Worm (Caenorhabditis elegans) whole organism, late embryonic: ENCODE results near the gene C04A2.15.

Source experiments
- C08G9.2 ChIP-seq: sonication (generic microtip); optimal IDR thresholded peaks from 2 replicates; lab custom pipeline; 2016; ENCODE audit warnings: mild to moderate bottlenecking, missing genetic modification characterization, moderate library complexity, missing compliant biosample characterization
- C38D4.7 ChIP-seq: fragments of 200-800 bp; sonication (Bioruptor generic); optimal IDR thresholded peaks from 2 replicates; lab custom pipeline; 2018; ENCODE audit warnings: mild to moderate bottlenecking, missing genetic modification characterization, moderate library complexity, missing compliant biosample characterization
- K02D7.2 ChIP-seq: sonication (generic microtip); optimal IDR thresholded peaks from 2 replicates; lab custom pipeline; 2017; ENCODE audit warnings: mild to moderate bottlenecking, missing genetic modification characterization, missing compliant biosample characterization
- T23F11.4 ChIP-seq: fragments of 200-800 bp; sonication (Bioruptor generic); optimal IDR thresholded peaks from 2 replicates; lab custom pipeline; 2018; ENCODE audit warnings: mild to moderate bottlenecking, missing genetic modification characterization, missing compliant biosample characterization
- Y22D7AL.16 ChIP-seq: sonication (generic microtip); optimal IDR thresholded peaks from 2 replicates; lab custom pipeline; 2016; ENCODE audit warnings: missing genetic modification characterization, missing compliant biosample characterization
- ahr-1 ChIP-seq: sonication (generic microtip); optimal IDR thresholded peaks from 2 replicates; lab custom pipeline; 2016; ENCODE audit warnings: missing genetic modification characterization, missing compliant biosample characterization
- ama-1 ChIP-seq: fragments of 150-350 bp; optimal IDR thresholded peaks from 2 replicates; lab custom pipeline; 2014
- ceh-18 ChIP-seq: sonication (generic microtip); optimal IDR thresholded peaks from 2 replicates; lab custom pipeline; 2016; ENCODE audit warnings: missing genetic modification characterization, missing compliant biosample characterization
- ceh-2 ChIP-seq: sonication (generic microtip); optimal IDR thresholded peaks from 2 replicates; lab custom pipeline; 2016; ENCODE audit warnings: missing genotype, missing genetic modification characterization, missing compliant biosample characterization
- ceh-22 ChIP-seq: sonication (generic microtip); optimal IDR thresholded peaks from 2 replicates; lab custom pipeline; 2017; ENCODE audit warnings: missing biosample characterization, missing genetic modification characterization
- ceh-24 ChIP-seq: sonication (generic microtip); optimal IDR thresholded peaks from 2 replicates; lab custom pipeline; 2016; ENCODE audit warnings: mild to moderate bottlenecking, missing genetic modification characterization, missing compliant biosample characterization
- ceh-30 ChIP-seq: fragments of 150-350 bp; optimal IDR thresholded peaks from 2 replicates; lab custom pipeline; 2014; ENCODE audit warnings: missing biosample characterization, missing genetic modification characterization
- ceh-31 ChIP-seq: sonication (generic microtip); optimal IDR thresholded peaks from 2 replicates; lab custom pipeline; 2016; ENCODE audit warnings: missing genetic modification characterization, missing compliant biosample characterization
- ceh-34 ChIP-seq: sonication (generic microtip); optimal IDR thresholded peaks from 2 replicates; lab custom pipeline; 2016; ENCODE audit warnings: mild to moderate bottlenecking, missing genetic modification characterization, missing compliant biosample characterization
- ceh-45 ChIP-seq: fragments of 200-800 bp; sonication (Bioruptor generic); IDR thresholded peaks from 2 replicates; pipeline ENCODE4 v1.3.6; 2022; ENCODE audit warnings: missing genetic modification reagents, missing genetic modification characterization, missing compliant biosample characterization
- ceh-48 ChIP-seq: sonication (generic microtip); optimal IDR thresholded peaks from 2 replicates; lab custom pipeline; 2016; ENCODE audit warnings: missing genetic modification characterization, inconsistent platforms, missing compliant biosample characterization
- ceh-6 ChIP-seq: fragments of 200-800 bp; sonication (Bioruptor generic); optimal IDR thresholded peaks from 2 replicates; lab custom pipeline; 2018; ENCODE audit warnings: mild to moderate bottlenecking, missing genetic modification characterization, missing compliant biosample characterization
- ceh-9 ChIP-seq: sonication (generic microtip); optimal IDR thresholded peaks from 2 replicates; lab custom pipeline; 2016; ENCODE audit warnings: mild to moderate bottlenecking, missing genetic modification characterization, inconsistent platforms, missing compliant biosample characterization
- che-1 ChIP-seq: sonication (generic microtip); optimal IDR thresholded peaks from 2 replicates; lab custom pipeline; 2016; ENCODE audit warnings: mild to moderate bottlenecking, missing genetic modification characterization, missing compliant biosample characterization
- dmd-4 ChIP-seq: sonication (generic microtip); optimal IDR thresholded peaks from 2 replicates; lab custom pipeline; 2016; ENCODE audit warnings: borderline replicate concordance, missing genetic modification characterization, missing compliant biosample characterization
- dve-1 ChIP-seq: sonication (generic microtip); optimal IDR thresholded peaks from 2 replicates; lab custom pipeline; 2017; ENCODE audit warnings: antibody characterized with exemption, mild to moderate bottlenecking, missing genetic modification characterization, missing compliant biosample characterization
- elt-2 ChIP-seq: sonication (generic microtip); optimal IDR thresholded peaks from 2 replicates; lab custom pipeline; 2016; ENCODE audit warnings: missing genetic modification reagents, missing genetic modification characterization, missing compliant biosample characterization
- eyg-1 ChIP-seq: sonication (generic microtip); optimal IDR thresholded peaks from 2 replicates; lab custom pipeline; 2016; ENCODE audit warnings: missing genotype, missing genetic modification characterization, missing compliant biosample characterization
- fax-1 ChIP-seq: sonication (generic microtip); optimal IDR thresholded peaks from 2 replicates; lab custom pipeline; 2016; ENCODE audit warnings: missing genotype, missing genetic modification characterization, missing compliant biosample characterization
- fkh-6 ChIP-seq: sonication (generic microtip); optimal IDR thresholded peaks from 2 replicates; lab custom pipeline; 2016; ENCODE audit warnings: missing genetic modification characterization, missing compliant biosample characterization
- gmeb-2 ChIP-seq: sonication (generic microtip); optimal IDR thresholded peaks from 2 replicates; lab custom pipeline; 2016; ENCODE audit warnings: missing genetic modification characterization, inconsistent platforms, missing compliant biosample characterization
- hlh-13 ChIP-seq: fragments of 200-800 bp; sonication (Bioruptor generic); optimal IDR thresholded peaks from 2 replicates; lab custom pipeline; 2018; ENCODE audit warnings: mild to moderate bottlenecking, missing genetic modification characterization, missing compliant biosample characterization
- hlh-30 ChIP-seq: sonication (generic microtip); optimal IDR thresholded peaks from 2 replicates; lab custom pipeline; 2017; ENCODE audit warnings: antibody characterized with exemption, missing genetic modification characterization, missing compliant biosample characterization; ENCODE audit not compliant: insufficient read depth
- hlh-6 ChIP-seq: sonication (generic microtip); optimal IDR thresholded peaks from 2 replicates; lab custom pipeline; 2016; ENCODE audit warnings: missing genotype, missing genetic modification characterization, missing compliant biosample characterization
- hlh-8 ChIP-seq: sonication (generic microtip); optimal IDR thresholded peaks from 2 replicates; lab custom pipeline; 2016; ENCODE audit warnings: missing genotype, missing genetic modification characterization, missing compliant biosample characterization
- lim-6 ChIP-seq: sonication (generic microtip); optimal IDR thresholded peaks from 2 replicates; lab custom pipeline; 2016; ENCODE audit warnings: missing genetic modification characterization, missing compliant biosample characterization
- lin-11 ChIP-seq: fragments of 200-800 bp; sonication (Bioruptor generic); optimal IDR thresholded peaks from 2 replicates; lab custom pipeline; 2018; ENCODE audit warnings: mild to moderate bottlenecking, missing genetic modification characterization, missing compliant biosample characterization
- madf-2 ChIP-seq: sonication (generic microtip); optimal IDR thresholded peaks from 2 replicates; lab custom pipeline; 2017; ENCODE audit warnings: missing genetic modification characterization, missing compliant biosample characterization
- mec-3 ChIP-seq: sonication (generic microtip); optimal IDR thresholded peaks from 2 replicates; lab custom pipeline; 2016; ENCODE audit warnings: borderline replicate concordance, missing genetic modification characterization, missing compliant biosample characterization
- nfya-1 ChIP-seq: sonication (generic microtip); optimal IDR thresholded peaks from 2 replicates; lab custom pipeline; 2017; ENCODE audit warnings: missing genetic modification characterization, mild to moderate bottlenecking, missing compliant biosample characterization, antibody characterized with exemption, moderate library complexity
- odd-2 ChIP-seq: sonication (generic microtip); optimal IDR thresholded peaks from 2 replicates; lab custom pipeline; 2017; ENCODE audit warnings: antibody characterized with exemption, mild to moderate bottlenecking, missing genetic modification characterization, missing compliant biosample characterization
- pag-3 ChIP-seq: sonication (generic microtip); optimal IDR thresholded peaks from 2 replicates; lab custom pipeline; 2016; ENCODE audit warnings: missing compliant biosample characterization, missing genetic modification characterization, borderline replicate concordance
- pat-9 ChIP-seq: fragments of 200-800 bp; sonication (Bioruptor generic); optimal IDR thresholded peaks from 2 replicates; lab custom pipeline; 2018; ENCODE audit warnings: mild to moderate bottlenecking, missing genetic modification characterization, moderate library complexity, missing compliant biosample characterization
- pax-1 ChIP-seq: fragments of 150-350 bp; optimal IDR thresholded peaks from 2 replicates; lab custom pipeline; 2014; ENCODE audit warnings: missing biosample characterization, missing genetic modification characterization
- pha-2 ChIP-seq: sonication (generic microtip); optimal IDR thresholded peaks from 2 replicates; lab custom pipeline; 2017; ENCODE audit warnings: mild to moderate bottlenecking, missing genetic modification characterization, missing compliant biosample characterization
- pqm-1 ChIP-seq: sonication (generic microtip); optimal IDR thresholded peaks from 2 replicates; lab custom pipeline; 2016; ENCODE audit warnings: missing genetic modification characterization, missing compliant biosample characterization
- ref-2 ChIP-seq: sonication (generic microtip); optimal IDR thresholded peaks from 2 replicates; lab custom pipeline; 2016; ENCODE audit warnings: missing genetic modification characterization, missing compliant biosample characterization
- rnt-1 ChIP-seq: sonication (generic microtip); optimal IDR thresholded peaks from 2 replicates; lab custom pipeline; 2016; ENCODE audit warnings: missing genetic modification characterization, missing compliant biosample characterization
- sdc-2 ChIP-seq: sonication (generic microtip); optimal IDR thresholded peaks from 2 replicates; lab custom pipeline; 2016; ENCODE audit warnings: missing genotype, missing genetic modification characterization, missing compliant biosample characterization
- sox-2 ChIP-seq: fragments of 200-800 bp; sonication (Bioruptor generic); IDR thresholded peaks from 2 replicates; pipeline ENCODE4 v1.3.6; 2022; ENCODE audit warnings: missing genetic modification reagents, missing genetic modification characterization, missing compliant biosample characterization
- syd-9 ChIP-seq: sonication (generic microtip); optimal IDR thresholded peaks from 2 replicates; lab custom pipeline; 2016; ENCODE audit warnings: mild to moderate bottlenecking, missing genetic modification characterization, moderate library complexity, missing compliant biosample characterization
- tbx-2 ChIP-seq: sonication (generic microtip); optimal IDR thresholded peaks from 2 replicates; lab custom pipeline; 2016; ENCODE audit warnings: missing genetic modification characterization, missing compliant biosample characterization
- tbx-7 ChIP-seq: sonication (generic microtip); optimal IDR thresholded peaks from 2 replicates; lab custom pipeline; 2016; ENCODE audit warnings: missing genotype, missing genetic modification characterization, missing compliant biosample characterization
- ttx-3 ChIP-seq: sonication (generic microtip); optimal IDR thresholded peaks from 2 replicates; lab custom pipeline; 2016; ENCODE audit warnings: missing genetic modification reagents, missing genetic modification characterization, missing compliant biosample characterization
- unc-3 ChIP-seq, 2 experiments: fragments of 200-800 bp in 1 of 2; sonication (Bioruptor generic) in 1 of 2; sonication (generic microtip) in 1 of 2; conservative IDR thresholded peaks in 1 of 2; optimal IDR thresholded peaks in 1 of 2; 2 replicates each; pipeline versions ENCODE4 v1.3.6 to Lab custom; 2016 to 2022; ENCODE audit warnings: missing compliant biosample characterization in 2 of 2, missing genetic modification characterization in 2 of 2, missing genetic modification reagents in 1 of 2
- unc-42 ChIP-seq: sonication (generic microtip); optimal IDR thresholded peaks from 2 replicates; lab custom pipeline; 2016; ENCODE audit warnings: missing genotype, missing genetic modification characterization, missing compliant biosample characterization
- unc-55 ChIP-seq: sonication (generic microtip); optimal IDR thresholded peaks from 2 replicates; lab custom pipeline; 2017; ENCODE audit warnings: missing biosample characterization, missing genetic modification reagents, missing genetic modification characterization
- zip-5 ChIP-seq: sonication (generic microtip); optimal IDR thresholded peaks from 2 replicates; lab custom pipeline; 2016; ENCODE audit warnings: missing genetic modification characterization, missing compliant biosample characterization

C04A2.15 gene

ce11 chrII:6827388-6827787 lies 24.6 kb upstream of the C04A2.15 start:
- no peak for TF ChIP-seq unc-42 (tag; lab: Kevin White, UChicago)
- TF ChIP-seq dve-1 (tag; lab: Kevin White, UChicago), result no peak
- TF ChIP-seq ceh-22 (tag; lab: Kevin White, UChicago), result no peak
- peak; percentile 77 for TF ChIP-seq rnt-1 (tag; lab: Kevin White, UChicago)
- no peak for TF ChIP-seq elt-2
- TF ChIP-seq ceh-2, result peak; percentile 49
- no peak for TF ChIP-seq odd-2
- no peak for TF ChIP-seq fkh-6 (tag; lab: Kevin White, UChicago)
- TF ChIP-seq tbx-2 (tag; lab: Kevin White, UChicago), result peak; percentile 81
- no peak for TF ChIP-seq hlh-13
- no peak for TF ChIP-seq sox-2 (GFP tag; lab: Robert Waterston, UW)
- no peak for TF ChIP-seq syd-9
- TF ChIP-seq ttx-3 (tag; lab: Kevin White, UChicago), result peak; percentile 16
- TF ChIP-seq tbx-7 (tag; lab: Kevin White, UChicago), result no peak
- TF ChIP-seq ceh-45 (GFP tag; lab: Robert Waterston, UW), result no peak
- TF ChIP-seq che-1 (tag; lab: Kevin White, UChicago), result no peak
- TF ChIP-seq hlh-6 (tag; lab: Kevin White, UChicago), result no peak
- TF ChIP-seq ceh-24 (tag; lab: Kevin White, UChicago), result peak; percentile 6
- TF ChIP-seq lim-6 (tag; lab: Kevin White, UChicago), result no peak
- peak; percentile 50 for TF ChIP-seq dmd-4 (tag; lab: Kevin White, UChicago)
- no peak for TF ChIP-seq T23F11.4 (GFP tag; lab: Kevin White, UChicago)
- no peak for TF ChIP-seq madf-2 (tag; lab: Kevin White, UChicago)
- TF ChIP-seq unc-55 (GFP tag; lab: Kevin White, UChicago), result peak; percentile 87
- no peak for TF ChIP-seq eyg-1 (tag; lab: Kevin White, UChicago)
- TF ChIP-seq ceh-31 (tag; lab: Kevin White, UChicago), result peak; percentile 73
- no peak for TF ChIP-seq pha-2 (tag; lab: Kevin White, UChicago)
- no peak for TF ChIP-seq pag-3
- TF ChIP-seq ceh-9, result no peak
- no peak for TF ChIP-seq ceh-48
- TF ChIP-seq zip-5 (tag; lab: Kevin White, UChicago), result no peak
- TF ChIP-seq mec-3 (tag; lab: Kevin White, UChicago), result no peak
- TF ChIP-seq hlh-8, result no peak
- no peak for TF ChIP-seq ama-1 (lab: Kevin White, UChicago)
- no peak for TF ChIP-seq fax-1
- no peak for TF ChIP-seq ceh-6
- TF ChIP-seq ceh-18 (tag; lab: Kevin White, UChicago), result peak; percentile 68
- TF ChIP-seq C38D4.7 (GFP tag; lab: Kevin White, UChicago), result no peak
- no peak for TF ChIP-seq unc-3 (GFP tag; conservative IDR thresholded peaks at IDR 0.05; lab: Robert Waterston, UW)
- no peak for TF ChIP-seq unc-3 (tag; optimal IDR thresholded peaks at IDR 0.05; lab: Kevin White, UChicago)
- no peak for TF ChIP-seq C08G9.2 (tag; lab: Kevin White, UChicago)
- TF ChIP-seq ahr-1 (tag; lab: Kevin White, UChicago), result no peak
- TF ChIP-seq lin-11 (tag; lab: Kevin White, UChicago), result no peak
- TF ChIP-seq hlh-30 (tag; lab: Kevin White, UChicago), result no peak
- TF ChIP-seq ceh-30 (tag; lab: Kevin White, UChicago), result no peak
- TF ChIP-seq sdc-2, result no peak
- TF ChIP-seq pat-9 (tag; lab: Kevin White, UChicago), result no peak
- TF ChIP-seq ceh-34 (tag; lab: Kevin White, UChicago), result peak; percentile 51
- TF ChIP-seq gmeb-2 (tag; lab: Kevin White, UChicago), result no peak
- TF ChIP-seq pqm-1 (tag; lab: Kevin White, UChicago), result no peak
- TF ChIP-seq ref-2 (tag; lab: Kevin White, UChicago), result peak; percentile 62
- peak; percentile 54 for TF ChIP-seq nfya-1
- no peak for TF ChIP-seq Y22D7AL.16 (tag; lab: Kevin White, UChicago)
- no peak for TF ChIP-seq K02D7.2 (tag; lab: Kevin White, UChicago)
- no peak for TF ChIP-seq pax-1 (tag; lab: Kevin White, UChicago)
